Worm (Caenorhabditis elegans) whole organism, L4/young adult: ENCODE results near the gene C33F10.14.
A peak's percentile ranks its signal among the peaks of the same experiment; 100 is the strongest.
"Not testable (repeated sequence)": the region's sequence is repeated elsewhere in the genome, so short reads cannot be mapped to it uniquely, and the experiment has no call there.

Experiments
- W03F9.2 ChIP-seq: fragments of 150-350 bp; optimal IDR thresholded peaks from 2 replicates; lab custom pipeline; 2014; ENCODE audit warnings: missing biosample characterization, missing genetic modification characterization
- dao-5 ChIP-seq: sonication (generic microtip); optimal IDR thresholded peaks from 2 replicates; lab custom pipeline; 2016; ENCODE audit warnings: missing genotype, missing genetic modification characterization, moderate library complexity, missing compliant biosample characterization
- him-1 ChIP-seq: sonication (generic microtip); optimal IDR thresholded peaks from 2 replicates; lab custom pipeline; 2016; ENCODE audit warnings: missing genotype, missing genetic modification reagents, missing genetic modification characterization, missing compliant biosample characterization

Gene C33F10.14

ce11 chrII:4795461-4795860 lies 1.7 kb upstream of the C33F10.14 start, which contains the start of gene C33F10.4:
C33F10.4 (plus strand) TSS chrII:4795761.
- TF ChIP-seq W03F9.2: no peak
- no peak for TF ChIP-seq dao-5 (tag; lab: Kevin White, UChicago)
- no peak for TF ChIP-seq him-1 (tag; lab: Kevin White, UChicago)

- TF ChIP-seq him-1 (tag; lab: Kevin White, UChicago) (no peak), dao-5 (tag; lab: Kevin White, UChicago) (no peak), W03F9.2 (no peak)
Observed at ce11 chrII:4800524-4800923, 3.4 kb downstream of the C33F10.14 start.

DNA sequence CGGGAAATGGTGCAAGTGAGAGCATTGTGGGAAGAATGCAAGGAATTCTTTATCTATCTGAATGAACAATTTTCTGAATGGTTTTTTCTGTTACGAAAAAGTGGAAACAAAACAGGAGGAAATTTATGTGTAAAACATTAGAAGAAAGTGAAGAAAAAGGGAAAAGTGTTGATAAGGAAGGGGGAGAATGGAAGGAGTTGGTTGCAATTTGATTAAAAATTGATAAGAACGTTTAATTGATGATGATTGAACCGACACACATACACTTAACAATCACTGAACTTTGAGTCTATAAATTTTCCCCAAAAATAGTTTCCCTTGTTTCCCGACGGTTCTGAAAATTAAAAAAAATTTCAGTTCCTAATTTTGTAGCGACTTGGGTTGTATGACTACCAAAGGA lies 5.7 kb downstream of the C33F10.14 start:
- TF ChIP-seq dao-5 (tag; lab: Kevin White, UChicago) (no peak), W03F9.2 (no peak), him-1 (tag; lab: Kevin White, UChicago) (no peak)

- no peak for TF ChIP-seq W03F9.2
- TF ChIP-seq him-1 (tag; lab: Kevin White, UChicago): no peak
- no peak for TF ChIP-seq dao-5 (tag; lab: Kevin White, UChicago)
Observed at ce11 chrII:4805799-4806198, 8.6 kb downstream of the C33F10.14 start.

DNA sequence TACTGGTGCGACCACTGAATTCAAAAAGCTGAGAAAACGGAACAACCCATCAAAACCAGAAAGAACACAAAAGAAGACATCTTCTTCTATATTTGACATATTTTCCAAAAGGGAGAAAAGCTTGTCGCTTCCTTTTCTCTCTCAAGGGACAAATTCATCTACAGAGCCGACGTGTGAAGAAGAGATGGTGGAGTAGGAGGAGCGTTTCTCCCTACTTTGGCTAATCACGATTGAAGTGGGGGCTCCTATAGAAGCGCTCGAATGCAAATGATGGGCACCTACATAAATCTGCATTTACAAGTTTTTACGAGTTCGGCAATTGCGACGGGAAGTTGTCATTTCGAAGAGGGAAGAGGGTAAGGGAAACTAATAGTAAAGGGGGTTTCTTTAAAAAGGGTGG lies 9.1 kb downstream of the C33F10.14 start:
- TF ChIP-seq W03F9.2: no peak

DNA sequence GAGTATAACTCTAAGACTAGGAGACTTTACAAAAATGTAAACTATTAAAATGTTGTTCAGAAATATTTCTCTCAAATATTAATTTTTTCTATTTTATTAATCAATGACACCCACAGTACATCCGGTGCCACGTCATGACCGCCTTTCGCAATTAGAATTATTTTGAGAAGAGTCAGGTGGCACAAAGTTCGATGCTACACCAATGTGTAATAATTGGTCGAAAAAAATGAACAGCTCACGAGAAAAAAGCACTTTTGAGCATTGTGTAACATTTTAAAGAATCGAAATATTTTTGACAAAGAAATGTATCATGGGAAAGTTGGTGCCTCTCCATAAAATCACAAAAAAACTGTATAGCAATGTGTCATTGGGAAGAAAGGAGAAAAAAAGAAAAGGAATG lies 9.6 kb downstream of the C33F10.14 start:
- no peak for TF ChIP-seq him-1 (tag; lab: Kevin White, UChicago)
- TF ChIP-seq dao-5 (tag; lab: Kevin White, UChicago): no peak
- TF ChIP-seq W03F9.2: no peak

DNA sequence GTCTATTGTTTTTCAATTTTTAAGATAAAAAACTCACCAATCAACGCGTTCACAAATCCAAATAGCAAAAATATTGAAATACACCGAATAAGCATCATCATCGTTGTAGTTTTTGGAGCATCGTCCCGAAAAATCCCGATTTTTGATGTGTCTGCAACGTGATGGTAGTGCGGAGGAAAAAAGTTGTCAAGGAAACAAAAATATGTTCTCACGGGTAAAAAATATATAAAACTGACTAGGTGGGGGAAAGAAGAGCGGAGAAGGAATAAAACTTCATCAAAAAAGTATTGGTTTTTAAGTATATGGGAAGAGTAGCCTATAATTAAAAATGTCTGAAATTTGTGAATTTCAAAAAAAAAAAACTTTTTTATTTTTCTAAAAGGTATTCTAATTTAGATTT lies 14.8 kb downstream of the C33F10.14 start, which contains the start of gene rig-6:
Gene rig-6 (minus strand): TSS at position 101 of the 400 bp plus-strand sequence.
- no peak for TF ChIP-seq W03F9.2
- TF ChIP-seq dao-5 (tag; lab: Kevin White, UChicago): no peak
- TF ChIP-seq him-1 (tag; lab: Kevin White, UChicago): no peak

ce11 chrII:4815356-4815755 lies 18.2 kb downstream of the C33F10.14 start:
- TF ChIP-seq dao-5 (tag; lab: Kevin White, UChicago): no peak
- no peak for TF ChIP-seq W03F9.2
- TF ChIP-seq him-1 (tag; lab: Kevin White, UChicago): no peak

DNA sequence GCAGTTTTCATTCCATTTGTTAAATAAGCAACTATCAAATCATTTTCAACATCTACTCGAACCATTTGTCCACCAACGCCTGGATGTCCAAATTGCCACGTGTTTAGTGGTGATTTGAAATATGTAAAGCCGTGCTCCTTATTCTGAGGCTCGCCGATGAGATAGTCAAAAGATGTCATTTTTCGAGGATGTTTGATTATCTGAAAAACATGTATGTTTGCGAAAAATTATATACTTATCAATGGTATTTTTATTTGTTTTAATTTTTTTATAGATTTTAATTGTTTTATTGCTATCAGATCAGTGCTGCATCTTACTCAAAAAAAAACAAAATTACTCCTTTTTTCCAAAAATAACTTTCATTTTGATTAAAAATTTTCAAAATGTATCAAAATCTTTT lies 21.6 kb downstream of the C33F10.14 start:
- TF ChIP-seq him-1 (tag; lab: Kevin White, UChicago): no peak
- TF ChIP-seq W03F9.2: no peak
- TF ChIP-seq dao-5 (tag; lab: Kevin White, UChicago): no peak

- TF ChIP-seq W03F9.2 (no peak), dao-5 (tag; lab: Kevin White, UChicago) (no peak), him-1 (tag; lab: Kevin White, UChicago) (no peak)
Observed at ce11 chrII:4821739-4822138, 24.6 kb downstream of the C33F10.14 start, which contains the start of gene lact-5. lact-5 (minus strand) TSS chrII:4821739.

DNA sequence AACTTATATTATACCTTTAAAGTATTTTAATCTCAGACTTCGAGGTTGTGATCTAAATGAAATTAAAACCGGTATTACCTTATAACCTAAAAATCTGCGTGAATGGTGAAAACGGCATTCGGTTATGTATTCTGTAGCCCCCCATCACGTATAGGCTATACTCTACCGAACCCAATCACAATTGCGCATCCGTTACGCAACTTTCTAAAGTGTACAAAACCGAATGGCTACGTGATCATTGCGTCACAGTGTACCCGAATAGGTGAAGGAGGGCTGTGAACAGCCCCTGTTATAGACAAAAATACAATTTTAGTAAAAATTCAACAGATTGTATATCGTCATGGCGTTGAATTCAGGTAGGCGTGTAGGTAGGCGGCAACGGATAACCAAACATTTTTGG lies 25.4 kb downstream of the C33F10.14 start:
- TF ChIP-seq W03F9.2: no peak
- TF ChIP-seq him-1 (tag; lab: Kevin White, UChicago): no peak
- TF ChIP-seq dao-5 (tag; lab: Kevin White, UChicago): no peak

DNA sequence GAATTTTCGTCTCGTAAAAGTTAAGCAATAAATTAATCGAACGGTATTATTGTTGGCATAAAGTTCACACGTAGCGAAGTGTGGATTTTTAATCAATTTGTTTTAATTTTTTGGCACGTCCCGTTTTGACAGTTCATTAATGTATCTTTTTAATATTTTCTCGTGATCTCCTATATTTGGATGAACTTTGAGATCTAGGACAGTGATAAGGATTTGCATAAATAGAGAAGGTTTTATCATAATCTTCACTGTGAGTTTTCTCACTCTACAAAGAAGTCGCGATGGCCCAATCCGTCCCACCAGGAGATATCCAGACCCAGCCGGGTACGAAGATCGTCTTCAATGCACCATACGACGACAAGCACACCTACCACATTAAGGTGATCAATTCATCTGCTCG lies 28.0 kb downstream of the C33F10.14 start, which contains the start of the genes C33F10.8 and msp-40:
Gene C33F10.8 (minus strand): TSS at position 101 of the 400 bp plus-strand sequence.
Gene msp-40 (plus strand): TSS at position 282 of the 400 bp plus-strand sequence.
- TF ChIP-seq dao-5 (tag; lab: Kevin White, UChicago); W03F9.2; him-1 (tag; lab: Kevin White, UChicago): not testable (repeated sequence)

ce11 chrII:4827734-4828609 lies 30.8 kb downstream of the C33F10.14 start, which contains the start of the genes fbxb-88 and tbck-1:
fbxb-88 (minus strand) TSS chrII:4827884.
tbck-1 (plus strand) TSS chrII:4828559.
- no peak for TF ChIP-seq dao-5 (tag; lab: Kevin White, UChicago)
- TF ChIP-seq him-1 (tag; lab: Kevin White, UChicago): no peak
- TF ChIP-seq W03F9.2: peak; percentile 35

ce11 chrII:4834761-4835160 lies 37.6 kb downstream of the C33F10.14 start, which contains the start of the genes C33F10.11 and C33F10.1:
C33F10.11 (minus strand) TSS chrII:4834861.
C33F10.1 (plus strand) TSS chrII:4835023.
- TF ChIP-seq dao-5 (tag; lab: Kevin White, UChicago) (no peak), W03F9.2 (no peak), him-1 (tag; lab: Kevin White, UChicago) (no peak)
